Worm (Caenorhabditis elegans): ENCODE results near the gene F16G10.2.

DNA sequence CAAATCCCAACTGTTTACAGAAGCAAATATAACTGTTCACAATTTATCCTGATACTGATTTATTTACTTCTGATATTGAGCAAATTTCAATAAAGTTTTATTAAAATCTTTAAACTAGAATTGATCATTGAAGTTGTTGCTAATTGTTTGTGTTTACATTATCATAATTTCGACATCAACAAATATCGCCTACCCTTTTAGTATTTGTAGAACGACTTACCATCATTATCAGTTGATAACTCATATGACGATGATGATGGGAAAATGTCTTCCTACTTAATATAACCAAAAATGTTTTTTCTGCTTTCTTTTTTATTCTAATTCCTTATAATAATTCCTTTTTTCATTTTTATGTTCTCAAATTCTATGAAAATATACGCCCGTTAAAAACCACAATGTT, 45.6 kb downstream of the F16G10.2 start:
- TF ChIP-seq aly-2 (tag; optimal IDR thresholded peaks at IDR 0.05) = no peak
- TF ChIP-seq Y55F3AM.14 (GFP tag; optimal IDR thresholded peaks at IDR 0.05) = no peak
- no peak for TF ChIP-seq unc-62 (GFP tag; optimal IDR thresholded peaks at IDR 0.05)
- TF ChIP-seq ceh-16 (tag; optimal IDR thresholded peaks at IDR 0.05) = no peak
- no peak for TF ChIP-seq nhr-23 (tag; optimal IDR thresholded peaks at IDR 0.05)
